Fruit fly (Drosophila melanogaster) S2 (cell line): ENCODE measurements around the gene Ubc87F.
A peak's percentile ranks its signal among the peaks of the same experiment; 100 is the strongest.

Experiments
- CG8478 ChIP-seq: fragments of >200 bp; optimal IDR thresholded peaks from 2 replicates; lab custom pipeline; 2018
- CTCF ChIP-seq, 2 experiments: fragments of >200 bp; optimal IDR thresholded peaks; 2 replicates each; lab custom pipeline; 2018

Ubc87F gene

dm6 chr3R:13686371-13687211 lies 31.4 kb downstream of the Ubc87F start, which contains the start of gene omd:
Gene omd, minus strand, starts transcription at chr3R:13687210.
- TF ChIP-seq CTCF (optimal IDR thresholded peaks at IDR 0.05; lab: Kevin White, UChicago) (no peak), CG8478 (no peak)

- TF ChIP-seq CTCF (optimal IDR thresholded peaks at IDR 0.05; lab: Kevin White, UChicago) (no peak), CG8478 (no peak)
These were observed 32.0 kb downstream of the Ubc87F start for dm6 chr3R:13685969-13686368.

- TF ChIP-seq CG8478 (no peak), CTCF (optimal IDR thresholded peaks at IDR 0.05; lab: Kevin White, UChicago) (no peak)
These were observed 33.2 kb downstream of the Ubc87F start for dm6 chr3R:13684569-13685402.

- TF ChIP-seq CG8478 (no peak), CTCF (optimal IDR thresholded peaks at IDR 0.05; lab: Kevin White, UChicago) (peak in 1 of 2 experiments; percentile 10)
These were observed 34.1 kb downstream of the Ubc87F start, which contains the start of gene flfl for dm6 chr3R:13683624-13684568. Gene flfl, plus strand, starts transcription at chr3R:13683921.

- no peak for TF ChIP-seq CTCF (optimal IDR thresholded peaks at IDR 0.05; lab: Kevin White, UChicago)
- no peak for TF ChIP-seq CG8478
These were observed 34.9 kb downstream of the Ubc87F start for dm6 chr3R:13682994-13683623.

dm6 chr3R:13676137-13677086 lies 41.6 kb downstream of the Ubc87F start, which contains the start of the genes Lkb1 and CG9588:
Gene Lkb1, plus strand, starts transcription at chr3R:13676549.
Gene CG9588, minus strand, starts transcription at chr3R:13676681.
- TF ChIP-seq CG8478 (no peak), CTCF (optimal IDR thresholded peaks at IDR 0.05; lab: Kevin White, UChicago) (peak; percentile 17 to 31)

- TF ChIP-seq CG8478 (no peak), CTCF (optimal IDR thresholded peaks at IDR 0.05; lab: Kevin White, UChicago) (peak in 1 of 2 experiments; percentile 42)
These were observed 43.4 kb downstream of the Ubc87F start, which contains the start of gene Task6 for dm6 chr3R:13674492-13675033. Gene Task6, minus strand, starts transcription at chr3R:13674542.

- TF ChIP-seq CTCF (optimal IDR thresholded peaks at IDR 0.05; lab: Kevin White, UChicago) (no peak), CG8478 (no peak)
These were observed 45.1 kb downstream of the Ubc87F start for dm6 chr3R:13672898-13673297.
